Worm (Caenorhabditis elegans): ENCODE data around the gene D1044.1.
A peak's percentile ranks its signal among the peaks of the same experiment; 100 is the strongest.

DNA sequence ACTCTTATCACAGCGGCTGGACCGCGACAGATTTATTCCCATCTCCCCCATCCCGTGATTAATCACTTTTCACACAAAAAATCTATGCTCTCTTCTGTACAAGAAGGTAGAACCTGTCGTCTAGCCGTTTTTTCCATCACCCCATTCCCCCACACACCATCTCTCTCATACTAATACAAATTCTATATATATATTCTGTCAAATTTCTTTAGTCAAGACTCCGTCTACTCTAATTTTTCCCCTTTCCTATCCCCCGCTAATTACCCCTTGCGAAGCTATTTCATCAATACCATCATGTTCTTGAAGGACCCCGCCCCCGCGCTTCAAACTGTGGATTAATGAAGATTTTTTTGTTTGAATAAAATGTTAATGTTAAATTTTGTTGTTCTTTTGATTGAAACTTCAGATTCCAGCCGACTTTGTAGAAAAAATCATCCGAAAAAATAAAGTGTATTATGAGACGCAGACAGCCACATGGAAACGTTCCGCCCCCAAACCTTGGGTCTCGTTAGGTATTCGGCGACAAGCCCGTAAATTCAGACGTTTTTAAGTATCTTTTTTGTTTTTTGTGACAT is 38.0 kb upstream of the D1044.1 start:
- TF ChIP-seq tbx-2 (tag; optimal IDR thresholded peaks at IDR 0.05) (peak; percentile 27), zag-1 (tag; optimal IDR thresholded peaks at IDR 0.05) (no peak), R02D3.7 (tag; optimal IDR thresholded peaks at IDR 0.05) (peak; percentile 56)
